Worm (Caenorhabditis elegans): ENCODE measurements around the gene igeg-1.

igeg-1 gene

DNA sequence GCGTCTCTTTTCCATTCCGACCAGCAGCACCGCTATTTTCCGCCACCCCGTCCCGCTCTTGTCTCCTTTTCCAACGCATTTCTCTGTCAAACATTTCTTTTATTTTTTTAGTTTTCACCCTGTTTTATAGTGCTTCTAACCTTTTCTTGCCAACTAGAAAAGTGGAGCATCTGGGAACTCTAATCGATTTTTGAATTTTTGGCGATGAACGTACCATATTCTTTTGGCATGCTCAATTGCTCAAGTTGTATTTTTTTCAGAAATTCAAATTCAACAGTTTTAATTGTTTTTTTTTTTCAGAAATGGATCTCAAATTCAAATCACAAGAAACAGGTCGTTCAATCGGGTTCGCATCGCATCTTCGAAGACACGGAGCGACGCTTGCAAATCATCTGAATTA is 14.2 kb upstream of the igeg-1 start, which contains the start of gene ZK185.1:
Gene ZK185.1, plus strand, starts transcription at position 301 of the 400 bp plus-strand sequence.
- TF ChIP-seq nhr-77 (tag; optimal IDR thresholded peaks at IDR 0.05) (no peak), Y75B8A.6 (GFP tag; IDR thresholded peaks at IDR 0.05) (no peak), ceh-44 (GFP tag; IDR thresholded peaks at IDR 0.05) (no peak), snpc-4 (tag; optimal IDR thresholded peaks at IDR 0.05) (no peak), nhr-42 (GFP tag; IDR thresholded peaks at IDR 0.05) (no peak), aly-2 (tag; optimal IDR thresholded peaks at IDR 0.05) (no peak), F44E2.7 (GFP tag; IDR thresholded peaks at IDR 0.05) (no peak), nhr-28 (tag; optimal IDR thresholded peaks at IDR 0.05) (no peak), ceh-62 (tag; optimal IDR thresholded peaks at IDR 0.05) (no peak), ces-1 (GFP tag; optimal IDR thresholded peaks at IDR 0.05) (no peak), spr-1 (tag; optimal IDR thresholded peaks at IDR 0.05) (no peak), nhr-25 (tag; optimal IDR thresholded peaks at IDR 0.05; ENCODE audit: borderline replicate concordance, insufficient read depth) (no peak), lin-13 (GFP tag; optimal IDR thresholded peaks at IDR 0.05) (no peak), R02D3.7 (tag; optimal IDR thresholded peaks at IDR 0.05) (no peak), vab-7 (GFP tag; IDR thresholded peaks at IDR 0.05) (no peak)

DNA sequence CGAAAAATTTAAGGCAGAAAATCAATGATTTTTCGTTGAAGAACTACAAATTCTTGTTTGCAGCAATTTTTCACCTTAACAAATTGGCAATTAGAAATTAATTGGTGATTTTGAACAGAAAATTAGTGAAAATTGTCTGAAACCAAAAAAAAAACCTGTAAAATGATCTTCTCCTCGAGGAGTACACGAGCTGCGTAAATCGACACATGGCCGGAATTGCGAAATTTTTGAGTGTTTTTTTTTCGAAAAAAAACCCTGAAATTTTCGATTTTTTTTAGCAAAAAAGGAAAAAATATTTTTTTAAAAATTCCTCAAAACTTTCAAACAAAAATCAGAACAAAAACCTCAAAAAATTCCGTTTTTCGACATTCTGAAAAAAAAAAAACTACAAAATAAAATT is 10.9 kb upstream of the igeg-1 start:
- no peak for TF ChIP-seq Y105C5A.15 (GFP tag; IDR thresholded peaks at IDR 0.05)
- no peak for TF ChIP-seq tra-1 (GFP tag; IDR thresholded peaks at IDR 0.05)
- TF ChIP-seq aha-1 (tag): peak; percentile 85
- no peak for TF ChIP-seq daf-16 (GFP tag; optimal IDR thresholded peaks at IDR 0.05)
- TF ChIP-seq daf-16 (tag; optimal IDR thresholded peaks at IDR 0.05): no peak
- TF ChIP-seq mxl-2 (GFP tag; conservative IDR thresholded peaks at IDR 0.05): no peak

DNA sequence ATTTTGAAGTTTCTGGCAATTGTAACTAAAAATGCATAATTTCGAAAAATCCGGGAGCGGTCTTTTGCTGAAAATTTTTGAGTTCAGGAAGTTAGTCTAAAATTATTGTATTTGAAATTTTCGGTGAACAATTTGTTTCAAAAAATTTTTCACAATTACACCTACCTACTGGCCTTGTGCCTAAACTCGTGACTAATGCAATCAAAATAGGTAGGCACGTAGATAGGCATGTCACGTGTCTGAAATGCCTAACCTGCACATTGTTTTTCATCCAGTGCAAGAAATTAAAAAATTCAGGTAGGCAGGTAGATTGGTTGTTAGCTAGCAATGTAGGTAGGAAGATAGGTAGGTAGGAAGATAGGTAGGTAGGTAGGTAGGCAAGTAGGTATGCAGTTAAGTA is 5.3 kb upstream of the igeg-1 start:
- TF ChIP-seq fos-1 (tag; optimal IDR thresholded peaks at IDR 0.05) (no peak), hlh-30 (tag; optimal IDR thresholded peaks at IDR 0.05; ENCODE audit: insufficient read depth) (peak; percentile 51), D1046.2 (GFP tag; IDR thresholded peaks at IDR 0.05) (no peak), tag-97 (GFP tag; IDR thresholded peaks at IDR 0.05) (no peak), arid-1 (GFP tag; conservative IDR thresholded peaks at IDR 0.05) (no peak), snpc-1.2 (GFP tag; IDR thresholded peaks at IDR 0.05) (no peak), T20F7.1 (GFP tag; optimal IDR thresholded peaks at IDR 0.05) (no peak)

DNA sequence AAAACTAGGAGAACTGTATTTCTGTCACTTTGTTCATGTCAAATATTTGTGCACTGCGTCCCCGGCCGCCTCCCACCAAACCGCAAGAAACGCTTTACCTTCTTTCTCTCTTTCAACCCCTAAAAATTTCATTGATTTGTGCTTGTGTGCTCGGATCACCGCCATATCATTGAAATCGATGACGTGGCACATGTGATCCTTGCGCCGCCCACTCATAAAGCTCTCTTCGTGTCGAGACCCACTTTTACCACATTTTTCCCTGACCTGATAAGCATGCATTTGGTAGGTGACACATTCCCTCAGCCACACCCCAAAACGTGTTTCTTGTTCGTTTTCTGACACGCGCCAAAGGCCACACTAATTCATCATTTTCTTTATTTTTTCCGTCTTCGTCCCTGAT is 4.7 kb upstream of the igeg-1 start:
- TF ChIP-seq unc-62 (GFP tag; optimal IDR thresholded peaks at IDR 0.05 in 1 of 2) (peak in 1 of 2 experiments; percentile 88), unc-62 (tag; optimal IDR thresholded peaks at IDR 0.05) (no peak), dmd-6 (GFP tag; IDR thresholded peaks at IDR 0.05) (peak; percentile 57), zag-1 (tag; optimal IDR thresholded peaks at IDR 0.05) (no peak), ztf-11 (tag; optimal IDR thresholded peaks at IDR 0.05) (no peak), nhr-11 (tag; optimal IDR thresholded peaks at IDR 0.05) (no peak), ceh-28 (tag; optimal IDR thresholded peaks at IDR 0.05) (no peak), hlh-30 (tag; optimal IDR thresholded peaks at IDR 0.05; ENCODE audit: insufficient read depth) (peak; percentile 45), mdl-1 (tag; optimal IDR thresholded peaks at IDR 0.05) (peak in 1 of 2 experiments; percentile 27), nhr-48 (tag; optimal IDR thresholded peaks at IDR 0.05) (no peak), F10B5.3 (tag; optimal IDR thresholded peaks at IDR 0.05) (no peak), nhr-28 (tag; optimal IDR thresholded peaks at IDR 0.05) (peak; percentile 9), lin-29 (GFP tag; IDR thresholded peaks at IDR 0.05) (no peak), cey-2 (tag; optimal IDR thresholded peaks at IDR 0.05; ENCODE audit: borderline replicate concordance, insufficient read depth) (no peak), mxl-3 (GFP tag; optimal IDR thresholded peaks at IDR 0.05) (peak; percentile 14), dmd-8 (GFP tag; IDR thresholded peaks at IDR 0.05) (no peak), fos-1 (tag; optimal IDR thresholded peaks at IDR 0.05) (no peak), Y48G9A.11 (GFP tag; IDR thresholded peaks at IDR 0.05) (no peak), hlh-11 (tag; optimal IDR thresholded peaks at IDR 0.05) (peak; percentile 45)

Measured in whole organism, L4 larva.